Fruit fly (Drosophila melanogaster) whole organism, larva: ENCODE results near the gene Cpr64Ab.

ENCODE experiments used
- noc ChIP-seq: fragments of 200-800 bp; sonication (Bioruptor generic); optimal IDR thresholded peaks from 3 replicates; lab custom pipeline; 2019; ENCODE audit warnings: missing biosample characterization, mild to moderate bottlenecking, missing genetic modification characterization, moderate library complexity

Cpr64Ab gene

DNA sequence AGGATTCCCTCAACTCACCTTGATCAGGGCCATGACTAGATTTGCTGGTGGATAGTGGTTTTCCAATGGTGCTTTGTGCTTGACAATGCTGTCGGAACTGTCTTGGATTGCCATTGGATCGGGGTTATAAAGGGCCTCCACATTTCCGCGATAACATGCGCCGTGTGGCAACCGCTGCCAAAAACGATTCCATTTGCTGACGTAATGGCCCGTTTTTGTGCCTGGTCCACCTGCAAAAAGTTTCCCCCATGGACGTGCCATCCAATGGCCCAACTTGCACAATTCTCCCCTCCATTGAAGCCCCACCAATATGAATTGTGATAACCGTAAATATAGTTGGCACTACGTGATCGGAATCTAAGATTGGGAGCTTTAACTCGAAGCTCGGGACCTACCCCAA is at the start of gene Cpr64Ab:
Gene Cpr64Ab (minus strand): TSS at position 101 of the 400 bp plus-strand sequence.
- no peak for TF ChIP-seq noc (tag; lab: Kevin White, UChicago)

DNA sequence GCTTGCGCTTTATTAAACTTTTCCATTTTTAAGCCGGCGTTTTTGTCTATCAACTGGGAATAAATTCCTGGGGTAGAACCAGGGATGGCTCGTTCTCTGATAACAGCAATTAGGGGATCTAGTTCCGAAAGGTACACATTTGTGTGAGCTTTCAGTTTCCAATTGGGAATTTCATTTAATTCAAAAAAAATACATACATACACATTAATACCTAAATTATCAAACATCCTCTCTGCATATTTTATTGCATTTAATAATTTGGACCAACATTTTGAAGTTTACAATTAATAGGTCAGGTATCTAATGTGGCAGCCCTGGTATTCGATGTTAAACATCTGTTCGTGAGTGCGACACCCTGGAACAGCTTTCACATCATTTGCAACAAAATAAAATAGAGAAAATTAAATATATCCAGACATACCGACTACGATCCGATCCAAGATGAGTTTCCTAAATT is 47.8 kb upstream of the Cpr64Ab start, which contains the start of the genes CG15011 and CG1309:
Gene CG15011 (minus strand): TSS at position 51 of the 457 bp plus-strand sequence.
Gene CG1309 (plus strand): TSS at position 329 of the 457 bp plus-strand sequence.
- peak; percentile 87 for TF ChIP-seq noc (tag; lab: Kevin White, UChicago)

- no peak for TF ChIP-seq noc (tag; lab: Kevin White, UChicago)
Observed at dm6 chr3L:4254301-4254834, 43.0 kb upstream of the Cpr64Ab start, which contains the start of the genes ago and CG1265. ago (minus strand) TSS chr3L:4254306. CG1265 (plus strand) TSS chr3L:4254776.

- no peak for TF ChIP-seq noc (tag; lab: Kevin White, UChicago)
Observed at dm6 chr3L:4253611-4254300, 42.4 kb upstream of the Cpr64Ab start.

dm6 chr3L:4252862-4253610 is 41.7 kb upstream of the Cpr64Ab start:
- no peak for TF ChIP-seq noc (tag; lab: Kevin White, UChicago)

DNA sequence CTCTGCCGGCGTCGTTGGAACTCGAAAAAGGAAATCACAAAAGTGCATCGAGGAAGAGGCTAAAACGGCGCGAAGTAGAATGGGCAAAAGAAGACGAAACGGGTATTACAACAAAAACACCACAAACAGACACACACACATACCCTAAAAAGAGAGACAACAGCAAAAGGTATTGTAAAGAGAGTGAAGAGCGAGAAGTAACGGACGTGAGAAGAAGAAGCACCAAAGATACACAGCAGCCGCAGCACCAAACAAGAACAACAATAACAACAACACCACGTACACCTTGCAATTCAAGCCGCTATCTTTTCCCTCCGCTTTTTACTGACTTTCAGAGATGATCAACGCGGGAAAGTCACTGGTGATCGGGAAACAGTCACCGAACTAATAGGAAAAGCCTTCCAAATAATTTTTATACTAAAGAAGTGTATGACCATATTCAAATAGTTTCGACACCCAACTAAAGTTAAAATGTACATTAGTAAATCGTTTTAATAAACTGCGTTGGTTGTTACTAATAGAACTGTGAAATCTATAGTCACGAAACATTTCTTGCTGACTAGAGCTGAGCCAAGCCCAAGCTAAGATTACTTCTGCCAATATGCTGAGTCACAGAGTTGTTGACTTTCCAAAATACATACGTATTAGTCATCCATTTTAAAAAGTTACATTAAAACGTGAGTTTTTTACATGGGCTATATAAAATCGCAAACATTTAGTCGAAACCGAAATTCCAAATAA is 41.0 kb upstream of the Cpr64Ab start:
- TF ChIP-seq noc (tag; lab: Kevin White, UChicago), result no peak

dm6 chr3L:4242428-4242827 is 31.1 kb upstream of the Cpr64Ab start, which contains the start of gene pav:
pav (plus strand) TSS chr3L:4242734.
- no peak for TF ChIP-seq noc (tag; lab: Kevin White, UChicago)

DNA sequence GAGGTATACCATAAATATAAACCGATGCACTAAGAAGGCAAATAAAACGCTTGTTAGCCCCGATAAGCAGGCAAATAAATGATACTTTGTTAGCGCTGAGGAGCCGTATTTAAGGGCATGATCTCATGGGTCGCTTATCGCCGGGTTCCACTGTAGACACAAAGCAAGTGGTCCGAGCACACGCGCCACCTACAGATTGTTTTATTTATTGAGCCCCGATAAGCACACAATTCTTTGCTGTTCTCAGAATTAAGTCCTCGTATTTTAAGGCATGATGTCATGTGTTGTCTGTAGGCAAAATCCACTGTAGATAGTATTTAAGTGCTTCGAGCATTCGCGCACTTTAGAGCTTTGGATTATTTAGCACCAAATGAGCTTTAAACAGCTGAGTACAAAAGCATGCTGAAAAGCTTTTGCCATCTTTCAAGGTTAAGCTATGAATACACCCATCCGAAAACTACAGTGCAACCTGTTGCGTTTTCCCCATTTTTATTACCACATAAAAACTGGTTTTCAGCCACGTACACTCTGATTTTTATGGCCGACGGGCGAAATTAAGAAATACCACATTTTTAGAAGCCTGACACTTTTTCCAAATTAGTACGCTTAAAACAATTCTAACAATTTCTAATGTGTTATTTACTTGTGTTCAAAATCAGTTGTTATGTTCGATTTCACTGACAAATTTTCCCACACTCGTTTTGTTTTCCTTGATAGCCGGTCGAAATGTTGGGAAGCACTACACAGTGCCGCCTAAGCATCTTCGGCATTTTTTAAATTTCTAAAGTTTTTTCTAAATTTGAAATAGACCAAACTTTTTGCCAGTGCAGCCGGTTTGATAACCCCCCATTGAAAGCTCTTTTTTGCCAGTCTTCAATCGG is 28.3 kb upstream of the Cpr64Ab start, which contains the start of gene Sqor:
Gene Sqor (plus strand): TSS at position 732 of the 881 bp plus-strand sequence.
- TF ChIP-seq noc (tag; lab: Kevin White, UChicago), result peak; percentile 96

DNA sequence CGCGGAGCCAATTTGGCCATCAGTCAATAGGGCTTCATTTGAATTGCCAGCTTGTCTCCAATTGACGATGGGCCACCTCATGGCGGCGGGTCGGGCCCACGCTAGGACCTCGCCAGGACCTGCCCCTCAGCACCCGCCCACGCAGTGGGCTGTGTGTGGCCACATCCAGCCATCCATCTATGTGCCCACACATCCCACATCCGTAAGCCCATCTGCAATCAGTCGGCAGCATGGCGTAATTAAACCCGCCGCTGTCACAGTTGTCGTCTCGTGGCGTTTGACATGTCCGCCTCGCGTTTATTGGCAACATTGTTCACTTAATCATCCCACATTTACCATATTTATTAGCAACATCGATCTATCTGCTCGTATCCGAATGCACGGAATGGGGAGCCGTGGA is 26.9 kb upstream of the Cpr64Ab start:
- TF ChIP-seq noc (tag; lab: Kevin White, UChicago), result no peak

DNA sequence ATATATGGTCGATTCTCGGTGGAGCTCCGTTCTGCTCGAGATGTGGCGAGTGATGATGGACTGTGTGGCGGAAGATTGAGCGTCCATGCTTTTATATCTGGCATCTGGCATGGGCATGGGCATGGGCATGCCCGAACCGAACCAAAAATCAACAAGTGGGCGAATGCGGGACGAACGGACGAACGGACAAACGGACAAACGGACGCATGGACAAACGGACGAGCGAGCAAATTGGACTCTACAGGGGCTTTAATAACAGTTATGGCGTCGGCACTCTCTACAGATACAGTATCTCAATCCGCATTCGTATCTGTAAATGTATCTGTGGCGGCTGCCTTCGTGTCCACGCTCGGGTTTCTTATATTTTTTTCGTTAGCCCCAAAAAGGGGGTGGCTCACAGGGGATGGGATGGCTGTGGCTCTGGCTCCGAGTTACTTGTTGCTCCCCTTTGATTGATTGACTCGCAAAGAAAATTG is 24.8 kb upstream of the Cpr64Ab start, which contains the start of gene ImpL2:
Gene ImpL2 (minus strand): TSS at position 51 of the 476 bp plus-strand sequence.
- no peak for TF ChIP-seq noc (tag; lab: Kevin White, UChicago)

DNA sequence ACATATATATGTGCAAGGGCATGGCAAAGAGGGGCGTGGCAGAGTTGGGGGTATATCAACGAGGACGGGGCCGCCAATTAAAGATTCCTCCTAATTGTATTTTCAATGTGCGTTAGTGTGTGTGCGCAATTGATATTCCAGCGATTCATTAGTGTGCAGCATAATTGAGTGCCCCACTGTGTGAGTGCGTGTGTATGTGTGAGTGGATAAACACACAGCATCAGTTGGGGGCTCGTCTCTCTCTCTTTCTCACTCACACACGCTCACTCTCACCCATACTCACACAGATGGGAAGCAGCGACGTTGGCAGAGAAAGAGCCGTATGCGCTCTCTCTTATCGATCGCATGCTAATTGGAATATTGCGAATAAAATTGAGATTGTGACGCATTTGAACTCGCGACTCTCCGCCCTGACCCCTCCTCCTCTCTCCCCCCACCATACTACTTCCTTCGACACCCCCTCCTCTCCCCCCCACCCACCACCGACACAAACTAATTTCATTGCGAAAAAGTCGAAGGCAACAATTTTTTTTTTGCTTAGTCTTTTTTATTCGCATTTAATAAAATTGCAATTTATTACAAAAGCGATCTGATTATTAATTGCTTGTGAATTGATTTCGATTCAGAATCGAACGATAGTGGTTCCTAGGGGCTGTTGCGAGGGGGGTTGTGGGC is 22.4 kb upstream of the Cpr64Ab start:
- no peak for TF ChIP-seq noc (tag; lab: Kevin White, UChicago)

dm6 chr3L:4232724-4233367 is 21.5 kb upstream of the Cpr64Ab start:
- TF ChIP-seq noc (tag; lab: Kevin White, UChicago), result peak; percentile 50

DNA sequence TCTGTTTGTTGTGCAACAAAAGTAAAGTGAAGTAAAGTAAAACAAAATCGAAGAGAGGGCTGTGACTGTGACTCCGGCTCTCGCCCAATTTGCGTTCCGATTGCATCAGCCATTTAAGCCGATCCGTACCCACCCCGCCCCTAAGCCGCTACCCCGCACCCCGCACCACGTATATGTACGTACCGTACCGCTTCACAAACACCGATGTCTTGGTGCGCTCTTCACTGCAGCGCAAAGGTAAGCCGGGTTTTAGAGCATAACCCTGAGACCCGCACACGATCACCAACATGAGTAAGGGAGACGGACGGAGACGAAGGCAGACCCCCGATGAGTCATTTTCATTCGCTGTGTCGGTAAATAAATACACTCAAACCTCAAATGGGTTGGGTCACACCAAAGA is 20.9 kb upstream of the Cpr64Ab start:
- TF ChIP-seq noc (tag; lab: Kevin White, UChicago), result no peak
